Worm (Caenorhabditis elegans): ENCODE results near the gene M6.4.

- TF ChIP-seq lin-13 (tag; optimal IDR thresholded peaks at IDR 0.05) = no peak
- no peak for TF ChIP-seq elt-1 (tag; optimal IDR thresholded peaks at IDR 0.05; ENCODE audit: borderline replicate concordance, insufficient read depth)
- no peak for TF ChIP-seq ceh-43 (GFP tag; optimal IDR thresholded peaks at IDR 0.05)
- TF ChIP-seq ham-2 (GFP tag; optimal IDR thresholded peaks at IDR 0.05) = no peak
- no peak for TF ChIP-seq nhr-12 (tag; optimal IDR thresholded peaks at IDR 0.05)
- no peak for TF ChIP-seq blmp-1 (tag; optimal IDR thresholded peaks at IDR 0.05)
- no peak for TF ChIP-seq mep-1 (tag; optimal IDR thresholded peaks at IDR 0.05)
- no peak for TF ChIP-seq nhr-28 (tag; optimal IDR thresholded peaks at IDR 0.05)
- TF ChIP-seq nhr-237 (tag; optimal IDR thresholded peaks at IDR 0.05) = no peak
- TF ChIP-seq mls-2 (tag; optimal IDR thresholded peaks at IDR 0.05) = no peak
Measured at ce11 chrX:609553-609952, 19.4 kb upstream of the M6.4 start.

Measured in whole organism, mixed stage, embryonic.